Fruit fly (Drosophila melanogaster): ENCODE measurements around the gene Snmp1.

Gene Snmp1

DNA sequence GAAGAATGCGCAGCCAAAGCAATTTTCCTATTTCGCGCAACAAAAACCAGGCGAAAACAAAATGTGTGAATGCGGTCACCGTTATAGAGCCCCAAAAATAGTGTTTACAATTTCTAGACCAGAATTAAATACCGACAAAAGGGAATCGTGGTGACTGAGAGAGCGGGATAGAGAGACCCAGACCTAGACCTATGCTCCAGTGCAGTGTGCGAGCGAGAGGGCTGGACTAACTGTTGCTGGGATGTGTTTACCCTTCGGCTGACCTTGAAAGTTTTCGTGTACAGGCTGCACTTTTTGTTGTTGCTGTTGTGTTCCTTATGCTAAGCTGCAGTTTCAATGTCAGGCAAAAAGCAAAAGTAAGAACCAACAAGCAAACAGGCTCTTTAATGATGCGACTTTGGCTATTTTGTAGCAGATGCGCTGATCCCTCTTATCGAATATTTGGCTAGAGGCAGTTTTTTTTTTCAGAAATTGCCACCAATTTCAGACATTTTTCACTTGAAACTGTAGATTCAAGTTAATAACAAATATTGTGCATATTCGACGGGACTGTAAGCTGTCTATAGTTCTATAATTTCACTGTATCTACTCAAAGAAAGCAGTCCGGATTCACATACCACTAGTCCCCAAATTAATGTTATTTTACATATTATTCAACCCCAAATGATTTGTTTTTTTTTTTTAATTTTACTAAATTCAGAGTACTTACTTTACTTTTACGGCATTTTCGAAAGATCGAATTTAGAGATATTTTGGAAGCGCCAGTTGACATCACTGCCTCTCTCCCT lies 18.8 kb upstream of the Snmp1 start:
- TF ChIP-seq EcR (GFP tag; optimal IDR thresholded peaks at IDR 0.05) (no peak), usp (GFP tag; optimal IDR thresholded peaks at IDR 0.05) (no peak)

DNA sequence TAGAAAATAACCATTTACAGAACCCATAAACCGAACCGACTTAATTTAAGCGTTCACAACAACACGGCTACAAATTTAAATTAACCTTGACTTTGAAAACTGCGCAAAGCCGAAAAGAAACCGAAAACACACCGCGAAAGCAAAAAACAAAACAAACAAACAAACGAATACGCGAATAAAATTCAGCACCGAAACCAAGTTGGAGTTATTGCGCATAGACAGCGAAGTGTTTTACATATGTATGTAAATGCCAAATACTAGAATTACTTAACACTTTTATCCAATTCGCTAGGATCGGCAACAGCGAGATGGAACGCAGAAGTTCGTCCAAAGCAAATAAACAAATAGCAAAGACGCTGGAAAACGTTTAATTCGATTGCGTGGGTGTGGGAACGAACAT lies 17.6 kb upstream of the Snmp1 start:
- TF ChIP-seq pan (optimal IDR thresholded peaks at IDR 0.05) (no peak), psq (optimal IDR thresholded peaks at IDR 0.05) (no peak), CG8478 (optimal IDR thresholded peaks at IDR 0.05) (no peak), Dll (optimal IDR thresholded peaks at IDR 0.05) (no peak), EcR (GFP tag; optimal IDR thresholded peaks at IDR 0.05) (no peak)

DNA sequence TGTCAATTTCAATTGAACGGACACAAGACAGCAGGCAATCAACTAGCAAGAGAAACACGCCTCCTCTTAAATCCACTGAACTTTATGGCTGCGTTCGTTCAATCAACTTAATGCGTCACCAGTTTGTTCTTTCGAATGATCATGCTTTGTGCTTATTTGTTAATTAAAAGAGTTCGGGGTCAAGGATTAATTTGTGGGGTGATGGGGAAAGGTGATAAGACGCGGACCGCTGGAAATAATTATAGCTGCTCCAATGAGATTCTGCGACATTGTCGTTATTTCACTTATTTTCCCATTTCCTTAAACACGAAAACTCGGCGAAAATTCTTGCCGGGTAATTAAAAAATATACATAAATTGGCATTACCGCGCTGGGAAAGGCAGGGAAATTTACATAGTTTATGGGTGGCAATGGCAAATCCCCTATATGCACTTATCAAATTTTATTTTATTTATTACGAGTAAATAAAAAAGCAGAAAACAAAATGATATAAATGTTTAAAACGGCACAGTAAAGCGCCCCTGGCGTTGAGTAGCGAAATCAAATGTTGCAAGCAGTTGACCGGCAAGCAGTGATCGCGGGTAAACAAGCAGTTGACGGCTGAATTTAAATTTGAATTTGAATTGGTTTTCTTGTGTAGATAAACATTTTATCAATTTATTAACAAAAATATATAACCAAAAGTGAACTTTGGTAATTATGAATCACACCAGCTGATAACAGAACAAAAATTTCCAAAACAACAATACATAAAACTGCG lies 16.5 kb upstream of the Snmp1 start:
- TF ChIP-seq pan (optimal IDR thresholded peaks at IDR 0.05) (no peak), usp (GFP tag; optimal IDR thresholded peaks at IDR 0.05) (no peak), Dll (optimal IDR thresholded peaks at IDR 0.05) (no peak), CG8478 (optimal IDR thresholded peaks at IDR 0.05) (no peak), EcR (GFP tag; optimal IDR thresholded peaks at IDR 0.05) (no peak), psq (optimal IDR thresholded peaks at IDR 0.05) (no peak)

DNA sequence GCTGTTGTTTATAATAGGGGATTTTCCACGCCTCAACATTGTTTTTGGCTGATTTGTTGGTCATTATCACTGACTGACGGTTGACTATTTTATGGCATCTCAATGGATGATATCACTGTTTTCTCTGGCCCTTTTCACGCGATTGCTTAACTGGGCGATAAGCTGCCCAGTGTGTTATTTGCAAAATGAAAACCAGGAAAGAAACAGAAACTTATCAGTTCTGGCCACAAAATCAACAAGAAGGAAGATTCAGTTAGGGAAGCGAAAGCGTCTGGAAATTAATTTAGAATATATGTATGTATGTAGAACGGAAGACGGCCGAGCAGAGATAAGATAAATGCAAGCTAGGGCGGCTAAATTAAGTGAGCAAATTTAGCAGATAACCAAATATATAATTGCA lies 14.0 kb upstream of the Snmp1 start:
- TF ChIP-seq pan (optimal IDR thresholded peaks at IDR 0.05) (no peak), psq (optimal IDR thresholded peaks at IDR 0.05) (no peak), CG8478 (optimal IDR thresholded peaks at IDR 0.05) (no peak), EcR (GFP tag; optimal IDR thresholded peaks at IDR 0.05) (no peak), usp (GFP tag; optimal IDR thresholded peaks at IDR 0.05) (no peak), Dll (optimal IDR thresholded peaks at IDR 0.05) (no peak)

DNA sequence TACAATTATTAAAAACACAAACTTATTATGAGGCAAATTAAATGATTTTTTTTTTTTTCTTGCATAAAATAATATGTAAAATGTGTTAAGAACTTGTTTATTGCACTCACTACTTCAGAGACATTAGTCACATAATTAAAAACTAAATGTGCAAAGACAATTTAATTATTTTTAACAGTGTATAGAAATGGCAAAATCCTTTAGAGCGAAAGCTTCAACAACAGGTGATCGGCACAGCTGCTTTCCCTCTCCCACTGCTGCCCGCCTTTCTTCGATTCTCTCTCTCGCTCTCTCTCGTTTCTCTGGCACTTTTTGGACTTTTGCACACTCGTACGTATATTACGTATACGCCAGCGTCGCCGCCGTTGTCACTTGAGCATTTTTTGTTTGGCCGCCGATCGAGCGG lies 12.4 kb upstream of the Snmp1 start:
- no peak for TF ChIP-seq CG8478 (optimal IDR thresholded peaks at IDR 0.05)
- TF ChIP-seq Dll (optimal IDR thresholded peaks at IDR 0.05), result no peak
- no peak for TF ChIP-seq usp (GFP tag; optimal IDR thresholded peaks at IDR 0.05)
- no peak for TF ChIP-seq psq (optimal IDR thresholded peaks at IDR 0.05)
- TF ChIP-seq EcR (GFP tag; optimal IDR thresholded peaks at IDR 0.05), result no peak
- TF ChIP-seq pan (optimal IDR thresholded peaks at IDR 0.05), result no peak

DNA sequence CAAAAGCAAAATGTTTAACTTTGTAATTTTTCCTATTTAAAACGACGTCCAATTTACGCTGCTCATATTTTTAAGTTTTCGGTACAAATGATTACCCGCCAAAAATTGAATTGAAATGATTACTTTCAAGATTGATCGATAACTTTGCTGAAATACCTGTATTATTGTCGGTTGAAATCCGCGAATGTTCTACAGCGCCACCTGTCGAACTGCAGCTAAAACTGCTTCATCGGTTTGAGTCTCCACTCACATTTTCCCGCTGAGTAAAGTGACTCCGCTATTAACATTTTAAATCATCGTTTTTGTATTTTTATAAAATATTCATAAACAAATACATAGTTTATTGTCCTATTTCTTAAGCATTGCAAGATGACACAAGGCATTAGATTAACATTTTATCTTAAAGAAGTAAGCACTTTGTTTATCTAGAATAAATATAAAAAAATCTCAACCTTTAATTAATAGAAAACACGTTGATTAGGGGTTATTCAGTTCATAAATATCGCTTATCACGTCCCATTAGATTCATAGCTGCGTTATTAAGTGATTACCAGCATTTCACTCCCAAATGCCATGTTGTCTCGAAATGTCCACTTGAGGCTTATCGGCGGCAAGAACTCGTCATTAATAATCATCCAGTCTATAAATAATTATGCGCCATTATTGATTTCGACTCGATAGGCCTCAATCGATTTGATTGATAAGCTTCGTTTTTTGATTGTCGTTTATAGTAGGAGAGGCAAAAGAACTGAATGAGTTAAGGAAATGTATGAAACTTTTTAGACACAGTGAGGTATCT lies 11.8 kb upstream of the Snmp1 start:
- TF ChIP-seq CG8478 (optimal IDR thresholded peaks at IDR 0.05), result no peak
- no peak for TF ChIP-seq pan (optimal IDR thresholded peaks at IDR 0.05)

DNA sequence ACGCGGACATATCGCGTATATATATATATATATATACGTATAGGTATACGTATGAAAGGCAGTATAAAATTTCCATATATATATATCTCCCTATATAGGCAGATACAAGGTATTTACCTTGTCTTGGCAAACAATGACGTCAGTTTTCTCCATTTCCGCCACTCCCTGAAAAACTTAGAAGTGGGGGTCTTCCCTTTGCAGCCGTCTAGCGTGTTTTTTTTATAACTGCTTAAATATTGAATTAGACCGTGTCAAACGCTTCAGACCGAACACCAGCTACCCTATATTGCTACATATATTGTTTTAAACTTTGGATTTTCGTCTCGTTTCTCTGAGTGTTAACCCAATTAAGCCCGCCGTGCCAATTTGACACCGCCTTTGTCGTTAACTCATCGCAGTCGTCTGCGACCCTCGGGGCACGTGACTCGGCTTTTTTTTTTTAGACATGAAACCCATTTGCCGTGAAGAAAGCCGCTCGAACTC lies 8.7 kb upstream of the Snmp1 start:
- TF ChIP-seq CG8478 (optimal IDR thresholded peaks at IDR 0.05), result no peak
- no peak for TF ChIP-seq psq (optimal IDR thresholded peaks at IDR 0.05)
- no peak for TF ChIP-seq EcR (GFP tag; optimal IDR thresholded peaks at IDR 0.05)
- TF ChIP-seq usp (GFP tag; optimal IDR thresholded peaks at IDR 0.05), result no peak
- no peak for TF ChIP-seq Dll (optimal IDR thresholded peaks at IDR 0.05)
- TF ChIP-seq pan (optimal IDR thresholded peaks at IDR 0.05), result no peak

DNA sequence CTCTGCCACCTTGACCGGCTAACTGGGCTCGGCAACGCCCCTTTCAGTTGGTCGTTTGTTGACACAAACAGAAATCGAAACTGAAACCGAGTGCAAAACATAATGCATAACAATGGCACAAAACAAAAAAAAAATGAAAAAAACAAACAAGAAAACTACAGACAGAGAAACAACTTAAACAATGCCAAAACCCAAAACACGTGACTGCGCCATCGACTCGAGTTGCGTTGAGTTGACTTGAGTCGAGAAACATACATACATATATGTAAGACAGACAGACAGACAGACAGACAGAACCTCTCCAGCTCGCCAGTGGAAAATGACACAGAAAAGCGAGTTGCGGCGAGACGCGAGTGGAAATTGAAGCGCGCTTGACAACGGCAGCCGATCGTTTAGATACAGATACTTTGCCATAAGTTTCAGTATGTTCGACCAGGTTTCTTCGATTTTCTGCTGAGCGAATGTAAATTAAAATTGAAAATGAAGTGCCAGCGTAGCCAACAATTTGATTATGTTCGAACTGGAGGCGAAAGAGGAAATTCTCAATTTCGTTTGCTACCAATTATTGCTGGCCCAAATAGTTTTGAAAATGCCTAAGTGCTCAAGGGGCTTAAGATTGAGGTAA lies 1.6 kb upstream of the Snmp1 start:
- TF ChIP-seq pan (optimal IDR thresholded peaks at IDR 0.05) (no peak), EcR (GFP tag; optimal IDR thresholded peaks at IDR 0.05) (no peak), usp (GFP tag; optimal IDR thresholded peaks at IDR 0.05) (no peak), psq (optimal IDR thresholded peaks at IDR 0.05) (no peak), CG8478 (optimal IDR thresholded peaks at IDR 0.05) (no peak), Dll (optimal IDR thresholded peaks at IDR 0.05) (no peak)

DNA sequence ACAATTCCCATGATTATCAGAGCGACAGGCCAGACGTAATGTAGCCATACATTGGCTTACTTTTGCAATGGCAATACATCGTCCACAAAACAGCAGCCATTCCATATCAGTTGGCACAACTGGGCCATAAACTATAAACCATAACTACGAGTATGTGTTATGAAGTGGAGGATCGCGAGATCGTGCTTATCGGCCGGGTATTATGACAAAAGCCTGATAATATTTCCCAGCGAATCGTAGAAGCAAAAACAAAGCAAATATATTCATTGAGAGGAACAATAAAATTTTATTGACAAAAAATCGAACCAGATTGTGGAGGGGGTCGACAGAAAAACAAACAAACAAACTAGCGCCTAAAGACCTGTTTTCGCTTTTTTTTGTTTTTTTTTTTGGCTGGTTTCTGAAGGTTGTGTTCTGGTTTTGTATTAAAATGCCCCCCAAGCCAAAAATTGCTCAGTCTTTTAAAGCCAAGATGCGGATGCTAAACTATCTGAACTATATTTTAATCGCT lies 4.6 kb downstream of the Snmp1 start, which contains the start of gene CG5810:
Gene CG5810, plus strand, starts transcription at position 461 of the 511 bp plus-strand sequence.
- no peak for TF ChIP-seq CG8478 (optimal IDR thresholded peaks at IDR 0.05)
- TF ChIP-seq EcR (GFP tag; optimal IDR thresholded peaks at IDR 0.05), result no peak
- no peak for TF ChIP-seq Dll (optimal IDR thresholded peaks at IDR 0.05)
- TF ChIP-seq pan (optimal IDR thresholded peaks at IDR 0.05), result no peak
- no peak for TF ChIP-seq psq (optimal IDR thresholded peaks at IDR 0.05)
- no peak for TF ChIP-seq usp (GFP tag; optimal IDR thresholded peaks at IDR 0.05)

DNA sequence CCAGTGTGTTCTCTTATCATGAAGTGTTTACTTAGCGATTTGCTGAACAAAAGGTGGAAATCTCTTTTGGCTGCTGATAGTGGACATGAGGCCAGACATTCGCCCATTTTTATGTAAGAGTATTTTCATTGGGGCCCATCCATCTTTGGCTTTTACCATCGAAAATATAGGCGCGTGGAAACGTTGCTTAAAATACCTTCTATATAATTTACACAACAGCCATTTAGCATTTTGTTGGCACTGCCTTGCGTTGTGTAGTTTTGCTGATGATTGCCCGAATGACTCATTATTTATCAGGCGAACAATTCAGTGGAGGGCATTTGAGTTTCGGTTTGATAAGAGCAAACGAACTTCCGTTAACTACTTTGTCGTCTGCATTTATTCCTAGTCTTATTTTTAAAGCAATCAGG lies 6.4 kb downstream of the Snmp1 start:
- TF ChIP-seq usp (GFP tag; optimal IDR thresholded peaks at IDR 0.05) (no peak), pan (optimal IDR thresholded peaks at IDR 0.05) (no peak), psq (optimal IDR thresholded peaks at IDR 0.05) (no peak), CG8478 (optimal IDR thresholded peaks at IDR 0.05) (no peak), EcR (GFP tag; optimal IDR thresholded peaks at IDR 0.05) (no peak), Dll (optimal IDR thresholded peaks at IDR 0.05) (no peak)

DNA sequence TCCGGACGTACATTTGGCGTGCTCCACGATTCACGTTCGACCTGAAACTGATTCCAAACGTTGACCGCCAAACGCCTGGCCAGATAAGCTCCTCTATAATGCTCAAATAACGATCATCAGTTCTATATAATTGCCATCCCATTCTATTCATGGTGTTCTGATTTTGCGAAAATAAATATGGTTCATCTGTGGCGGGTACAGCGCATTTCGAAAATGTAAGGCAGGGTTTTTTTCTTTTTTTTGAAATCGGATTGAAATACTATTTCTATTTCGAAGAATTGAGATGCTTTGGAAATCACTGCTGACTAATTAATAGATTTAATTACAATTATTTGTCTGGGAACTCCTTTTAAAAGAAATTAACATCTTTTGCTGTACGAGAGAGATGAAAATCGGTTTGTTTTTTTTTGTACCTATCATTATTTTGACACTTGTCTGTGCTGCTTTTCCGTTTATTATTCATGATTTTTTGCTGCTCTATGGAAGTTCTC lies 6.9 kb downstream of the Snmp1 start, which contains the start of gene cDIP:
Gene cDIP, minus strand, starts transcription at position 51 of the 491 bp plus-strand sequence.
- TF ChIP-seq EcR (GFP tag; optimal IDR thresholded peaks at IDR 0.05) (no peak), usp (GFP tag; optimal IDR thresholded peaks at IDR 0.05) (no peak), psq (optimal IDR thresholded peaks at IDR 0.05) (no peak), Dll (optimal IDR thresholded peaks at IDR 0.05) (no peak), pan (optimal IDR thresholded peaks at IDR 0.05) (no peak), CG8478 (optimal IDR thresholded peaks at IDR 0.05) (no peak)
